Worm (Caenorhabditis elegans) whole organism, L3 larva: ENCODE measurements around the gene F56D6.8.

Experiments
- R02D3.7 ChIP-seq: fragments of 150-350 bp; optimal IDR thresholded peaks from 2 replicates; lab custom pipeline; 2014; ENCODE audit warnings: missing biosample characterization, missing genetic modification characterization
- ZK546.5 ChIP-seq: sonication (generic microtip); optimal IDR thresholded peaks from 2 replicates; lab custom pipeline; 2017; ENCODE audit warnings: missing biosample characterization, missing genetic modification characterization
- aly-2 ChIP-seq: fragments of 150-350 bp; optimal IDR thresholded peaks from 2 replicates; lab custom pipeline; 2014; ENCODE audit warnings: missing biosample characterization, missing genetic modification characterization
- ama-1 ChIP-seq: fragments of 150-350 bp; optimal IDR thresholded peaks from 2 replicates; lab custom pipeline; 2018
- ceh-82 ChIP-seq: fragments of 150-350 bp; optimal IDR thresholded peaks from 2 replicates; lab custom pipeline; 2014; ENCODE audit warnings: missing biosample characterization, missing genetic modification characterization
- ceh-9 ChIP-seq: sonication (generic microtip); optimal IDR thresholded peaks from 2 replicates; lab custom pipeline; 2018; ENCODE audit warnings: missing biosample characterization, missing genetic modification characterization
- egl-27 ChIP-seq: sonication (generic microtip); optimal IDR thresholded peaks from 4 replicates; lab custom pipeline; 2017; ENCODE audit warnings: missing biosample characterization, missing genetic modification reagents, missing genetic modification characterization
- egl-5 ChIP-seq: fragments of 150-350 bp; optimal IDR thresholded peaks from 2 replicates; lab custom pipeline; 2017; ENCODE audit warnings: missing biosample characterization, missing genetic modification reagents, missing genetic modification characterization, inconsistent platforms
- elt-1 ChIP-seq: fragments of 150-350 bp; optimal IDR thresholded peaks from 2 replicates; lab custom pipeline; 2014; ENCODE audit warnings: missing biosample characterization, missing genetic modification characterization
- elt-2 ChIP-seq: sonication (generic microtip); optimal IDR thresholded peaks from 2 replicates; lab custom pipeline; 2016; ENCODE audit warnings: missing genetic modification reagents, mild to moderate bottlenecking, missing genetic modification characterization, missing compliant biosample characterization
- elt-3 ChIP-seq, 3 experiments: fragments of 150-350 bp in 1 of 3; sonication (generic microtip) in 2 of 3; optimal IDR thresholded peaks; 2 replicates in 2 of 3; 4 replicates in 1 of 3; lab custom pipeline; 2014 to 2017; ENCODE audit warnings: missing biosample characterization in 3 of 3, missing genetic modification characterization in 3 of 3
- eor-1 ChIP-seq, 2 experiments: fragments of 150-350 bp; optimal IDR thresholded peaks; 2 replicates each; lab custom pipeline; 2014 to 2018; ENCODE audit warnings: missing biosample characterization in 2 of 2, missing genetic modification characterization in 2 of 2
- fkh-10 ChIP-seq: sonication (generic microtip); optimal IDR thresholded peaks from 2 replicates; lab custom pipeline; 2017; ENCODE audit warnings: missing biosample characterization, missing genetic modification reagents, missing genetic modification characterization
- fkh-2 ChIP-seq: fragments of 150-350 bp; optimal IDR thresholded peaks from 2 replicates; lab custom pipeline; 2014; ENCODE audit warnings: missing biosample characterization, missing genetic modification reagents, missing genetic modification characterization
- hmg-11 ChIP-seq: sonication (generic microtip); optimal IDR thresholded peaks from 2 replicates; lab custom pipeline; 2016; ENCODE audit warnings: missing genetic modification characterization, missing compliant biosample characterization
- jun-1 ChIP-seq: fragments of 150-350 bp; optimal IDR thresholded peaks from 2 replicates; lab custom pipeline; 2014; ENCODE audit warnings: missing biosample characterization, missing genetic modification reagents, missing genetic modification characterization
- lin-15B ChIP-seq: fragments of 150-350 bp; optimal IDR thresholded peaks from 2 replicates; lab custom pipeline; 2014; ENCODE audit warnings: missing biosample characterization, missing genetic modification characterization
- lin-39 ChIP-seq: fragments of 150-350 bp; optimal IDR thresholded peaks from 2 replicates; lab custom pipeline; 2018; ENCODE audit warnings: missing biosample characterization, missing genetic modification reagents, missing genetic modification characterization
- lsy-12 ChIP-seq: sonication (generic microtip); optimal IDR thresholded peaks from 2 replicates; lab custom pipeline; 2016; ENCODE audit warnings: mild to moderate bottlenecking, missing genetic modification characterization, missing compliant biosample characterization
- mdl-1 ChIP-seq: fragments of 150-350 bp; optimal IDR thresholded peaks from 2 replicates; lab custom pipeline; 2014; ENCODE audit warnings: missing biosample characterization, missing genetic modification characterization
- mml-1 ChIP-seq: fragments of 150-350 bp; sonication (generic microtip); optimal IDR thresholded peaks from 3 replicates; lab custom pipeline; 2014; ENCODE audit warnings: missing biosample characterization, missing genetic modification characterization
- nfya-1 ChIP-seq: sonication (generic microtip); optimal IDR thresholded peaks from 2 replicates; lab custom pipeline; 2017; ENCODE audit warnings: missing genetic modification characterization, mild to moderate bottlenecking, missing compliant biosample characterization, antibody characterized with exemption, moderate library complexity; ENCODE audit not compliant: insufficient read depth
- nhr-11 ChIP-seq: fragments of 150-350 bp; optimal IDR thresholded peaks from 2 replicates; lab custom pipeline; 2014; ENCODE audit warnings: missing biosample characterization, missing genetic modification characterization
- nhr-23 ChIP-seq: fragments of 150-350 bp; optimal IDR thresholded peaks from 2 replicates; lab custom pipeline; 2014; ENCODE audit warnings: missing biosample characterization, missing genetic modification reagents, missing genetic modification characterization
- nhr-25 ChIP-seq: sonication (generic microtip); optimal IDR thresholded peaks from 2 replicates; lab custom pipeline; 2017; ENCODE audit warnings: missing biosample characterization, missing genetic modification characterization
- nhr-28 ChIP-seq: fragments of 150-350 bp; optimal IDR thresholded peaks from 2 replicates; lab custom pipeline; 2014; ENCODE audit warnings: missing biosample characterization, missing genetic modification characterization
- nhr-43 ChIP-seq: sonication (generic microtip); optimal IDR thresholded peaks from 2 replicates; lab custom pipeline; 2016; ENCODE audit warnings: mild to moderate bottlenecking, missing genetic modification characterization, missing compliant biosample characterization; ENCODE audit not compliant: poor library complexity, severe bottlenecking
- nhr-67 ChIP-seq: fragments of 150-350 bp; optimal IDR thresholded peaks from 2 replicates; lab custom pipeline; 2014; ENCODE audit warnings: missing biosample characterization, missing genetic modification characterization
- nhr-76 ChIP-seq: fragments of 150-350 bp; sonication (generic microtip); optimal IDR thresholded peaks from 5 replicates; lab custom pipeline; 2014; ENCODE audit warnings: missing biosample characterization, missing genetic modification characterization
- nhr-77 ChIP-seq: fragments of 150-350 bp; optimal IDR thresholded peaks from 2 replicates; lab custom pipeline; 2014; ENCODE audit warnings: missing biosample characterization, missing genetic modification characterization
- pha-4 ChIP-seq: fragments of 150-350 bp; optimal IDR thresholded peaks from 2 replicates; lab custom pipeline; 2014; ENCODE audit warnings: missing biosample characterization, missing genetic modification reagents, missing genetic modification characterization
- pqm-1 ChIP-seq: fragments of 150-350 bp; optimal IDR thresholded peaks from 2 replicates; lab custom pipeline; 2017; ENCODE audit warnings: missing biosample characterization, missing genetic modification characterization, inconsistent platforms
- skn-1 ChIP-seq: fragments of 150-350 bp; optimal IDR thresholded peaks from 2 replicates; lab custom pipeline; 2014; ENCODE audit warnings: missing biosample characterization, missing genetic modification characterization
- snpc-4 ChIP-seq: fragments of 150-350 bp; optimal IDR thresholded peaks from 2 replicates; lab custom pipeline; 2014; ENCODE audit warnings: missing biosample characterization, missing genetic modification characterization
- tbx-2 ChIP-seq: sonication (generic microtip); optimal IDR thresholded peaks from 2 replicates; lab custom pipeline; 2016; ENCODE audit warnings: mild to moderate bottlenecking, missing genetic modification characterization, missing compliant biosample characterization
- unc-39 ChIP-seq: sonication (generic microtip); optimal IDR thresholded peaks from 4 replicates; lab custom pipeline; 2017; ENCODE audit warnings: missing biosample characterization, missing genetic modification characterization
- unc-62 ChIP-seq: fragments of 150-350 bp; sonication (generic microtip); optimal IDR thresholded peaks from 4 replicates; lab custom pipeline; 2014; ENCODE audit warnings: missing biosample characterization, missing genetic modification reagents, missing genetic modification characterization
- zag-1 ChIP-seq: fragments of 150-350 bp; optimal IDR thresholded peaks from 2 replicates; lab custom pipeline; 2014; ENCODE audit warnings: missing biosample characterization, missing genetic modification characterization

F56D6.8 gene

DNA sequence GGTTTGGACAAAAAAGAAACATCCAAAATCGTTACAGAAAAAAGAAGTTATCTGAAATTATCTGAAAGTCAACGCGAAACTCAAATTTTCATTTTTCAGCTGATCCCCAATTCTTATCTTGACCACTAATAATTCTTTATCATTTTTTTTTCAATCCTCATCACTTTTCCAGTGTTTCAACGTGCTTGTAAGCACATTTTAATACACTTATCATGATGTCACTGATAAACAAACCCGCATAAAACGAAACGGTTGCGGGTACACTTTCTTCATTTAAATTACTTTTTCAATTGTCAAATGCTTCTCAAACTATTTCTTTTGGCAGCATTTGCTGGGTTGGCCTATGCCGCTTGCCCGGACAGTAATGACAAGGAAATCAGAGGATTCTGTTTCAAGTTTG lies 27.7 kb upstream of the F56D6.8 start, which contains the start of gene clec-67:
TSS of gene clec-67 (plus strand) at position 268 of the 400 bp plus-strand sequence.
- TF ChIP-seq elt-2 (peak; percentile 84), jun-1 (peak; percentile 2), hmg-11 (tag; lab: Kevin White, UChicago) (no peak), pqm-1 (tag; lab: Kevin White, UChicago) (peak; percentile 45)
- TF ChIP-seq, all 47 proteins: peak for 3

DNA sequence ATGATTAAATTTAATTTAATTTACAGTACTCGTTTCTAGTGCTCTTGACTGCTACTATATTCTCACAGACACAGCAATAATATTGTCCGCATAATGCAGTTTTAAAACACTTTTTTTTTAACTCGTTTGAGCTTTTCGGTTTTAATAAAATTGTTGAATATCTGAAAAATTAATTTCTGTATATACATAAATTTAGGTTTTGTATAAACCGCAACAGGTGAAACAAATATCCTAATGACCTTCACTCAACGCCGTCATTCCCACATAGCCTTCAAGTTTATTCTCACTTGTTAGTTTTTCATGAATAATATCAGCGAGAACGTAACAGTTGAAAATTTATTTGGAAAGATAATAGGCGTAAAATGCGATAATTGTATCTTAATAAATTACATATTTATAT lies 25.3 kb upstream of the F56D6.8 start, which contains the start of gene srz-19:
TSS of gene srz-19 (plus strand) at position 301 of the 400 bp plus-strand sequence.
- no peak for TF ChIP-seq ZK546.5 (tag; lab: Kevin White, UChicago)
- no peak for TF ChIP-seq lin-39 (tag; lab: Kevin White, UChicago)
- no peak for TF ChIP-seq nfya-1
- TF ChIP-seq unc-39 (tag; lab: Kevin White, UChicago): no peak
- no peak for TF ChIP-seq mml-1 (tag; lab: Kevin White, UChicago)
- TF ChIP-seq nhr-25: no peak
- no peak for TF ChIP-seq elt-3 (tag; optimal IDR thresholded peaks at IDR 0.05; lab: Kevin White, UChicago)
- TF ChIP-seq nhr-77 (tag; lab: Kevin White, UChicago): no peak
- TF ChIP-seq nhr-76 (tag; lab: Kevin White, UChicago): no peak
- TF ChIP-seq egl-5 (tag; lab: Kevin White, UChicago): no peak
- TF ChIP-seq nhr-23 (tag; lab: Kevin White, UChicago): no peak
- no peak for TF ChIP-seq lsy-12 (tag; lab: Kevin White, UChicago)
- no peak for TF ChIP-seq aly-2 (tag; lab: Kevin White, UChicago)
- TF ChIP-seq fkh-2 (tag; lab: Kevin White, UChicago): no peak
- no peak for TF ChIP-seq lin-15B (tag; lab: Kevin White, UChicago)
- TF ChIP-seq unc-62 (GFP tag; lab: Kevin White, UChicago): no peak
- TF ChIP-seq mdl-1 (tag; lab: Kevin White, UChicago): no peak

DNA sequence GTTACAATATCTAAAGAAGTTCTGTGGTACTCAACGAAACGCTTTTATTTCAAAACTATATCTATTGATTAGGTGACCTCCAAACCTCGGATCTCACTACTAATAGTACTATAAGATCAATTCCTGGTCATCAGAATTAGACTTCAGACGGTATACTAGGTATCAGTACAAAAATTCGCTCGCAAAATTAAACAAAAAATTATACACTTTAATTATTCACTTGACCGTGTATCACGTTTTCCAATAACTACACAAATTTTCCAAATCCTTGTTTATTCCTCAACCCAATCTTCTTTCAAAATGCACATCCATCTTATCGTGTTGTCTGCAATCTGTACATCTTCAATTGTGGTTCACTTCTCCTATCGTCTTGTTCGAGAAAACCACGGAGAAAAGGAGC lies 23.9 kb upstream of the F56D6.8 start, which contains the start of gene F56D6.23:
TSS of gene F56D6.23 (plus strand) at position 301 of the 400 bp plus-strand sequence.
- TF ChIP-seq R02D3.7 (tag; lab: Kevin White, UChicago) (no peak), unc-39 (tag; lab: Kevin White, UChicago) (no peak), nhr-28 (tag; lab: Kevin White, UChicago) (no peak), nhr-67 (tag; lab: Kevin White, UChicago) (no peak), nhr-25 (no peak)

- TF ChIP-seq nhr-11 (tag; lab: Kevin White, UChicago): no peak
- no peak for TF ChIP-seq nhr-23 (tag; lab: Kevin White, UChicago)
- TF ChIP-seq unc-39 (tag; lab: Kevin White, UChicago): no peak
- no peak for TF ChIP-seq lin-15B (tag; lab: Kevin White, UChicago)
- TF ChIP-seq tbx-2 (tag; lab: Kevin White, UChicago): no peak
- no peak for TF ChIP-seq unc-62 (GFP tag; lab: Kevin White, UChicago)
- no peak for TF ChIP-seq ceh-82 (tag; lab: Kevin White, UChicago)
- no peak for TF ChIP-seq nhr-28 (tag; lab: Kevin White, UChicago)
- TF ChIP-seq ceh-9 (tag; lab: Kevin White, UChicago): no peak
- no peak for TF ChIP-seq nhr-43 (tag; lab: Kevin White, UChicago)
- no peak for TF ChIP-seq aly-2 (tag; lab: Kevin White, UChicago)
- TF ChIP-seq pqm-1 (tag; lab: Kevin White, UChicago): no peak
- no peak for TF ChIP-seq R02D3.7 (tag; lab: Kevin White, UChicago)
- no peak for TF ChIP-seq ama-1 (lab: Kevin White, UChicago)
- TF ChIP-seq elt-1 (tag; lab: Kevin White, UChicago): no peak
- no peak for TF ChIP-seq hmg-11 (tag; lab: Kevin White, UChicago)
- TF ChIP-seq eor-1 (tag; optimal IDR thresholded peaks at IDR 0.05; lab: Kevin White, UChicago): no peak
- no peak for TF ChIP-seq skn-1 (tag; lab: Kevin White, UChicago)
- TF ChIP-seq pha-4 (tag; lab: Kevin White, UChicago): no peak
These were observed 23.2 kb upstream of the F56D6.8 start, which contains the start of gene F56D6.14 for ce11 chrIV:3917405-3917804. Gene F56D6.14 (plus strand): TSS chrIV:3917705.

DNA sequence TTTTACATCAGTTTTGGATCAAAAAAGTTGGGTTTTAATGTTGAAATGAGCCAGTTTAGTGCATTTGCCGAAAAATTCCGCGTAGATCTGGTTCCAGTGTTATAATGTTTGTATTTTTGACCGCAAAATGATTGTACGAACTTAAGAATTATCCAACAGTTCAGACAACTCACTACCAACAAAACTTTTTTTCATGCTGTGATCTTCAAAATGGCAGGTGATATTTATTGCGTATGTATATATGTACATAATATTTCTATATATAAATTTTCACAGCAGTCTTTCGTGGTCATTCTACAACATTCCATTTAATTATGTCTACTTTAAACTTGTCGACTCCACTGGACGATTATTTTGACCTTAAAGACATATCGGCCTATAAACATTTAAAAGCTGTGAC lies 21.1 kb upstream of the F56D6.8 start, which contains the start of gene srz-20:
TSS of gene srz-20 (plus strand) at position 301 of the 400 bp plus-strand sequence.
- TF ChIP-seq R02D3.7 (tag; lab: Kevin White, UChicago) (no peak), jun-1 (no peak), egl-27 (tag; lab: Kevin White, UChicago) (no peak), mml-1 (tag; lab: Kevin White, UChicago) (no peak), ceh-9 (tag; lab: Kevin White, UChicago) (no peak), ZK546.5 (tag; lab: Kevin White, UChicago) (no peak), fkh-10 (GFP tag; lab: Kevin White, UChicago) (no peak), snpc-4 (tag; lab: Kevin White, UChicago) (no peak), lsy-12 (tag; lab: Kevin White, UChicago) (no peak), nhr-77 (tag; lab: Kevin White, UChicago) (no peak), nhr-11 (tag; lab: Kevin White, UChicago) (no peak), elt-3 (tag; optimal IDR thresholded peaks at IDR 0.05; lab: Kevin White, UChicago) (no peak), lin-15B (tag; lab: Kevin White, UChicago) (no peak), zag-1 (tag; lab: Kevin White, UChicago) (no peak)
- TF ChIP-seq, all 47 proteins: peak for 0
